Fruit fly (Drosophila melanogaster) whole organism, embryonic: Measurements from ENCODE around the gene nompC.

ENCODE experiments used
- ATbp ChIP-seq: fragments of 200-800 bp; sonication (Bioruptor generic); optimal IDR thresholded peaks from 2 replicates; lab custom pipeline; 2017; ENCODE audit warnings: missing biosample characterization, mild to moderate bottlenecking, missing genetic modification characterization, missing genetic modification reagents
- Ada2b ChIP-seq: fragments of 200-800 bp; sonication (Bioruptor generic); IDR thresholded peaks from 2 replicates; pipeline ENCODE4 v1.3.6; 2022; ENCODE audit warnings: missing biosample characterization, missing genetic modification characterization
- CG11695 ChIP-seq: fragments of 200-800 bp; sonication (Bioruptor generic); IDR thresholded peaks from 3 replicates; pipeline ENCODE4 v1.3.6; 2022; ENCODE audit warnings: missing biosample characterization, missing genetic modification characterization
- CG12391 ChIP-seq: fragments of 200-800 bp; sonication (Bioruptor generic); optimal IDR thresholded peaks from 3 replicates; lab custom pipeline; 2018; ENCODE audit warnings: missing biosample characterization, mild to moderate bottlenecking, missing genetic modification characterization, moderate library complexity
- CG13287 ChIP-seq: fragments of 200-800 bp; sonication (Bioruptor generic); IDR thresholded peaks from 2 replicates; pipeline ENCODE4 v1.3.6; 2022; ENCODE audit warnings: missing biosample characterization, missing genetic modification characterization; ENCODE audit not compliant: partially characterized antibody
- CG15514 ChIP-seq: fragments of 200-800 bp; sonication (Bioruptor generic); optimal IDR thresholded peaks from 3 replicates; lab custom pipeline; 2017; ENCODE audit warnings: missing biosample characterization, missing genetic modification characterization, mild to moderate bottlenecking, moderate library complexity, missing genetic modification reagents
- CG15601 ChIP-seq: fragments of 200-800 bp; sonication (Bioruptor generic); optimal IDR thresholded peaks from 3 replicates; lab custom pipeline; 2019; ENCODE audit warnings: missing biosample characterization, mild to moderate bottlenecking, missing genetic modification characterization, moderate library complexity
- CG17568 ChIP-seq: fragments of 200-800 bp; sonication (Bioruptor generic); optimal IDR thresholded peaks from 2 replicates; lab custom pipeline; 2018; ENCODE audit warnings: missing biosample characterization, mild to moderate bottlenecking, missing genetic modification characterization, moderate library complexity
- CG2199 ChIP-seq: fragments of 200-800 bp; sonication (Bioruptor generic); IDR thresholded peaks from 3 replicates; pipeline ENCODE4 v1.3.6; 2022; ENCODE audit warnings: missing biosample characterization, missing genetic modification characterization
- CG2712 ChIP-seq: fragments of 200-800 bp; optimal IDR thresholded peaks from 3 replicates; lab custom pipeline; 2019; ENCODE audit warnings: missing biosample characterization, mild to moderate bottlenecking, missing genetic modification characterization, moderate library complexity
- CG30431 ChIP-seq: fragments of 200-800 bp; sonication (Bioruptor generic); optimal IDR thresholded peaks from 2 replicates; lab custom pipeline; 2017; ENCODE audit warnings: missing biosample characterization, missing genetic modification characterization
- CG31224 ChIP-seq: fragments of 200-800 bp; sonication (Bioruptor generic); IDR thresholded peaks from 2 replicates; pipeline ENCODE4 v1.3.6; 2022; ENCODE audit warnings: missing biosample characterization, missing genetic modification characterization
- CG4617 ChIP-seq: fragments of 200-800 bp; sonication (Bioruptor generic); optimal IDR thresholded peaks from 3 replicates; lab custom pipeline; 2016; ENCODE audit warnings: missing biosample characterization, missing genetic modification characterization, borderline replicate concordance
- CG4730 ChIP-seq: fragments of 200-800 bp; sonication (Bioruptor generic); IDR thresholded peaks from 2 replicates; pipeline ENCODE4 v1.3.6; 2022; ENCODE audit warnings: missing biosample characterization, missing genetic modification characterization
- CG5180 ChIP-seq: fragments of 200-800 bp; sonication (Bioruptor generic); optimal IDR thresholded peaks from 3 replicates; lab custom pipeline; 2017; ENCODE audit warnings: missing biosample characterization, missing genetic modification characterization, mild to moderate bottlenecking, moderate library complexity, missing genetic modification reagents
- CG6791 ChIP-seq: fragments of 200-800 bp; sonication (Bioruptor generic); IDR thresholded peaks from 3 replicates; pipeline ENCODE4 v1.3.6; 2022; ENCODE audit warnings: missing biosample characterization, missing genetic modification characterization; ENCODE audit not compliant: partially characterized antibody
- CG7556 ChIP-seq: fragments of 200-800 bp; sonication (Bioruptor generic); optimal IDR thresholded peaks from 2 replicates; lab custom pipeline; 2017; ENCODE audit warnings: missing biosample characterization, mild to moderate bottlenecking, missing genetic modification characterization
- CG7839 ChIP-seq: fragments of 200-800 bp; sonication (Bioruptor generic); optimal IDR thresholded peaks from 3 replicates; lab custom pipeline; 2018; ENCODE audit warnings: missing biosample characterization, mild to moderate bottlenecking, missing genetic modification characterization, moderate library complexity
- CG9215 ChIP-seq: fragments of 200-800 bp; sonication (Bioruptor generic); IDR thresholded peaks from 2 replicates; pipeline ENCODE4 v1.3.6; 2022; ENCODE audit warnings: missing biosample characterization, missing genetic modification characterization
- CG9727 ChIP-seq: fragments of 200-800 bp; sonication (Bioruptor generic); optimal IDR thresholded peaks from 3 replicates; lab custom pipeline; 2017; ENCODE audit warnings: missing biosample characterization, mild to moderate bottlenecking, missing genetic modification characterization
- Deaf1 ChIP-seq: fragments of 200-800 bp; optimal IDR thresholded peaks from 3 replicates; lab custom pipeline; 2019; ENCODE audit warnings: missing biosample characterization, mild to moderate bottlenecking, missing genetic modification characterization, moderate library complexity
- Hr78 ChIP-seq, 2 experiments: fragments of 200-800 bp in 1 of 2; fragments of >200 bp in 1 of 2; sonication (Bioruptor generic) in 1 of 2; optimal IDR thresholded peaks; 2 replicates each; lab custom pipeline; 2017 to 2019; ENCODE audit warnings: missing biosample characterization in 2 of 2, missing genetic modification characterization in 2 of 2, mild to moderate bottlenecking in 1 of 2, moderate library complexity in 1 of 2
- NFAT ChIP-seq: fragments of 200-800 bp; sonication (Bioruptor generic); IDR thresholded peaks from 2 replicates; pipeline ENCODE4 v1.3.6; 2022; ENCODE audit warnings: missing biosample characterization, missing genetic modification characterization
- Nf-YC ChIP-seq: fragments of 200-800 bp; optimal IDR thresholded peaks from 3 replicates; lab custom pipeline; 2019; ENCODE audit warnings: missing biosample characterization, mild to moderate bottlenecking, missing genetic modification characterization, moderate library complexity
- Oaz ChIP-seq: fragments of 200-800 bp; sonication (Bioruptor generic); IDR thresholded peaks from 2 replicates; pipeline ENCODE4 v1.3.6; 2022; ENCODE audit warnings: missing biosample characterization, missing genetic modification characterization
- ato ChIP-seq: fragments of 200-800 bp; sonication (Bioruptor generic); IDR thresholded peaks from 2 replicates; pipeline ENCODE4 v1.3.6; 2022; ENCODE audit warnings: missing biosample characterization, missing genetic modification characterization; ENCODE audit not compliant: partially characterized antibody
- az2 ChIP-seq: fragments of 200-800 bp; sonication (Bioruptor generic); optimal IDR thresholded peaks from 3 replicates; lab custom pipeline; 2016; ENCODE audit warnings: missing biosample characterization, missing genetic modification characterization
- danr ChIP-seq: fragments of 200-800 bp; sonication (Bioruptor generic); IDR thresholded peaks from 2 replicates; pipeline ENCODE4 v1.3.6; 2022; ENCODE audit warnings: missing biosample characterization, missing genetic modification characterization
- disco-r ChIP-seq: fragments of 200-800 bp; sonication (Bioruptor generic); optimal IDR thresholded peaks from 2 replicates; lab custom pipeline; 2016; ENCODE audit warnings: missing biosample characterization, missing genetic modification characterization
- dpn ChIP-seq, 2 experiments: fragments of 200-800 bp; sonication (Bioruptor generic); optimal IDR thresholded peaks; 3 replicates each; lab custom pipeline; 2016; ENCODE audit warnings: missing biosample characterization in 2 of 2, missing genetic modification characterization in 2 of 2
- ewg ChIP-seq: fragments of 200-800 bp; sonication (Bioruptor generic); optimal IDR thresholded peaks from 3 replicates; lab custom pipeline; 2017; ENCODE audit warnings: mild to moderate bottlenecking, missing biosample characterization, missing genetic modification reagents, missing genetic modification characterization
- grn ChIP-seq: fragments of 200-800 bp; sonication (Bioruptor generic); optimal IDR thresholded peaks from 3 replicates; lab custom pipeline; 2017; ENCODE audit warnings: missing biosample characterization, missing genetic modification characterization
- jumu ChIP-seq: fragments of 200-800 bp; sonication (Bioruptor generic); optimal IDR thresholded peaks from 3 replicates; lab custom pipeline; 2016; ENCODE audit warnings: missing biosample characterization, missing genetic modification characterization
- klu ChIP-seq: fragments of 200-800 bp; sonication (Bioruptor generic); IDR thresholded peaks from 2 replicates; pipeline ENCODE4 v1.3.6; 2022; ENCODE audit warnings: missing biosample characterization, missing genetic modification characterization
- luna ChIP-seq: fragments of 200-800 bp; sonication (Bioruptor generic); optimal IDR thresholded peaks from 2 replicates; lab custom pipeline; 2016; ENCODE audit warnings: missing biosample characterization, missing genetic modification characterization
- mirr ChIP-seq: fragments of 200-800 bp; sonication (Bioruptor generic); optimal IDR thresholded peaks from 3 replicates; lab custom pipeline; 2018; ENCODE audit warnings: missing biosample characterization, mild to moderate bottlenecking, missing genetic modification characterization
- oc ChIP-seq: fragments of 200-800 bp; sonication (Bioruptor generic); optimal IDR thresholded peaks from 2 replicates; lab custom pipeline; 2018; ENCODE audit warnings: missing biosample characterization, mild to moderate bottlenecking, missing genetic modification characterization, moderate library complexity
- pfk ChIP-seq: fragments of 200-800 bp; sonication (Bioruptor generic); optimal IDR thresholded peaks from 2 replicates; lab custom pipeline; 2018; ENCODE audit warnings: missing biosample characterization, mild to moderate bottlenecking, missing genetic modification characterization, moderate library complexity
- pros ChIP-seq: fragments of 200-800 bp; sonication (Bioruptor generic); optimal IDR thresholded peaks from 3 replicates; lab custom pipeline; 2019; ENCODE audit warnings: missing biosample characterization, mild to moderate bottlenecking, missing genetic modification characterization, moderate library complexity
- pum ChIP-seq: fragments of 200-800 bp; sonication (Bioruptor generic); optimal IDR thresholded peaks from 2 replicates; lab custom pipeline; 2016; ENCODE audit warnings: missing biosample characterization, missing genetic modification characterization
- sim ChIP-seq: fragments of 200-800 bp; sonication (Bioruptor generic); IDR thresholded peaks from 2 replicates; pipeline ENCODE4 v1.3.6; 2022; ENCODE audit warnings: missing biosample characterization, missing genetic modification characterization
- sug ChIP-seq: fragments of 200-800 bp; optimal IDR thresholded peaks from 2 replicates; lab custom pipeline; 2019; ENCODE audit warnings: missing biosample characterization, mild to moderate bottlenecking, missing genetic modification characterization, moderate library complexity
- trh ChIP-seq: fragments of 200-800 bp; sonication (Bioruptor generic); optimal IDR thresholded peaks from 2 replicates; lab custom pipeline; 2016; ENCODE audit warnings: missing biosample characterization, missing genetic modification characterization
- tup ChIP-seq: fragments of 200-800 bp; sonication (Bioruptor generic); optimal IDR thresholded peaks from 2 replicates; lab custom pipeline; 2016; ENCODE audit warnings: missing biosample characterization, mild to moderate bottlenecking, missing genetic modification characterization, moderate library complexity
- vvl ChIP-seq: fragments of 200-800 bp; sonication (Bioruptor generic); IDR thresholded peaks from 2 replicates; pipeline ENCODE4 v1.3.6; 2022; ENCODE audit warnings: missing biosample characterization, missing genetic modification characterization

The nompC gene

DNA sequence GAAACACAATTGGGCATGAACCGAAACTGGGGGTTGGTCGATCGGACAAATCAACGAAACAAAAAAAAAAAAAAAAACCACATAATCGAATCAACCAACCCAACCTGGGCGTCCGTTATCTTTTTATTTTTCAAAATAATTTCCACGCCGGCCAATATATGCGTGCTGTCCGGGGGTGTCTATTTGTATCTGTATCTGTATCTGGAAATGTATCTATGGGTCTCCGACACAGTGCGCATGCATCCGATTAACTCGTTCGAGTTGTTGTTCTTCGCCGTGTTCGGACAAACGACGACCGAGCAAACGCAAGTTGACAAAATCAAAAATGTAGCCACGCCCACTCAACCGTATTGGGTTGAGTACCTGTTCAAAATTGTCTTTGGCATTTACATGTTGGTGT lies 16.4 kb downstream of the nompC start (continued):
- TF ChIP-seq ato (no peak), Deaf1 (tag; lab: Kevin White, UChicago) (peak; percentile 88), CG12391 (tag; lab: Kevin White, UChicago) (no peak), dpn (GFP tag; optimal IDR thresholded peaks at IDR 0.05; lab: Kevin White, UChicago) (no peak), oc (no peak), CG4730 (GFP tag; lab: Robert Waterston, UW) (no peak), CG2199 (no peak), CG2712 (tag; lab: Kevin White, UChicago) (no peak), NFAT (GFP tag; lab: Robert Waterston, UW) (no peak), luna (GFP tag; lab: Kevin White, UChicago) (no peak), CG15601 (tag; lab: Kevin White, UChicago) (no peak), Hr78 (GFP tag; optimal IDR thresholded peaks at IDR 0.05; lab: Kevin White, UChicago) (no peak), CG9215 (no peak), Nf-YC (tag; lab: Kevin White, UChicago) (peak; percentile 92), CG6791 (GFP tag; lab: Robert Waterston, UW) (peak; percentile 59; the same call in 1 of the 3 replicates), klu (GFP tag; lab: Robert Waterston, UW) (no peak), CG31224 (GFP tag; lab: Robert Waterston, UW) (no peak), CG9727 (GFP tag; lab: Kevin White, UChicago) (no peak), pum (GFP tag; lab: Kevin White, UChicago) (no peak), sim (GFP tag; lab: Robert Waterston, UW) (no peak), Ada2b (no peak), pros (GFP tag; lab: Kevin White, UChicago) (no peak), danr (GFP tag; lab: Robert Waterston, UW) (no peak), CG7556 (no peak), CG7839 (tag; lab: Kevin White, UChicago) (no peak), pfk (GFP tag; lab: Kevin White, UChicago) (no peak), grn (GFP tag; lab: Kevin White, UChicago) (peak; percentile 23), jumu (GFP tag; lab: Kevin White, UChicago) (no peak), CG17568 (no peak), az2 (GFP tag; lab: Kevin White, UChicago) (no peak), disco-r (GFP tag; lab: Kevin White, UChicago) (no peak), trh (no peak), ewg (peak; percentile 42), sug (tag; lab: Kevin White, UChicago) (no peak), CG11695 (GFP tag; lab: Robert Waterston, UW) (no peak), CG30431 (GFP tag; lab: Kevin White, UChicago) (no peak), CG15514 (no peak), ATbp (GFP tag; lab: Kevin White, UChicago) (no peak), CG5180 (peak; percentile 18), Oaz (GFP tag; lab: Robert Waterston, UW) (no peak), CG4617 (GFP tag; lab: Kevin White, UChicago) (no peak), CG13287 (GFP tag; lab: Robert Waterston, UW) (no peak), vvl (GFP tag; lab: Robert Waterston, UW) (0 out of 2 replicates have a peak, but pooled peaks have one; percentile 14), mirr (GFP tag; lab: Kevin White, UChicago) (no peak), tup (GFP tag; lab: Kevin White, UChicago) (no peak)
